Fruit fly (Drosophila melanogaster): ENCODE results near the gene Eip74EF.

DNA sequence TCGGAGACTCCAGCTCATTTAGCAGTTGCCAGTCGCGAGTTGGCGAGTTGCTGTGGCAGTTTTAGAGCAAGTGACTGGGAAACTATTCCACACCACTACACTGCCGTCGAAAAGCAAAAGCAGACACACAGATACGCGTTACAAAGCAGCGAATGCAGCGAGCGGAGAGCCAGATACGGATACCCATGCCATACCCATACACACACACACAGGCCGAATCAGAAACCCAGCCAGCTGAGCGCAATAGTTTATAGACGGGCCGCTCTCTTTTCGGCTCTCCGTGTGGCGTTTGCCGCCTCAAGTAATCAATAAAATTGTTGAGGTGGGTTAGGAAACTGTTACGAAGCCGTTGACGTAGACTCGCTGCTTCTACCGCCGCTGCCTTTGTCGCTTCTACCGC lies 45.3 kb downstream of the Eip74EF start:
- no peak for TF ChIP-seq CG8478 (optimal IDR thresholded peaks at IDR 0.05)
- no peak for TF ChIP-seq CTCF (optimal IDR thresholded peaks at IDR 0.05)

Measured in S2 (cell line).